Fruit fly (Drosophila melanogaster) whole organism, embryonic: ENCODE data around the gene Efhc1.1.
A peak's percentile ranks its signal among the peaks of the same experiment; 100 is the strongest.

Experiments
- CG10565 ChIP-seq: fragments of 200-800 bp; sonication (Bioruptor generic); optimal IDR thresholded peaks from 3 replicates; lab custom pipeline; 2016; ENCODE audit warnings: missing biosample characterization, mild to moderate bottlenecking, missing genetic modification characterization
- CG12071 ChIP-seq: fragments of 200-800 bp; sonication (Bioruptor generic); optimal IDR thresholded peaks from 3 replicates; lab custom pipeline; 2018; ENCODE audit warnings: missing biosample characterization, mild to moderate bottlenecking, missing genetic modification characterization
- CG13624 ChIP-seq: fragments of 200-800 bp; sonication (Bioruptor generic); optimal IDR thresholded peaks from 2 replicates; lab custom pipeline; 2016; ENCODE audit warnings: missing biosample characterization, missing genetic modification characterization
- CG1603 ChIP-seq: fragments of 200-800 bp; sonication (Bioruptor generic); optimal IDR thresholded peaks from 2 replicates; lab custom pipeline; 2019; ENCODE audit warnings: missing biosample characterization, mild to moderate bottlenecking, missing genetic modification characterization, moderate library complexity
- CG2116 ChIP-seq: fragments of 200-800 bp; sonication (Bioruptor generic); optimal IDR thresholded peaks from 3 replicates; lab custom pipeline; 2018; ENCODE audit warnings: missing biosample characterization, mild to moderate bottlenecking, missing genetic modification characterization
- CG2120 ChIP-seq: fragments of 200-800 bp; sonication (Bioruptor generic); optimal IDR thresholded peaks from 3 replicates; lab custom pipeline; 2016; ENCODE audit warnings: missing biosample characterization, missing genetic modification characterization
- CG2129 ChIP-seq: fragments of 200-800 bp; sonication (Bioruptor generic); IDR thresholded peaks from 2 replicates; pipeline ENCODE4 v1.3.6; 2022; ENCODE audit warnings: missing biosample characterization, missing genetic modification characterization; ENCODE audit not compliant: partially characterized antibody
- CG2202 ChIP-seq: fragments of 200-800 bp; sonication (Bioruptor generic); optimal IDR thresholded peaks from 2 replicates; lab custom pipeline; 2018; ENCODE audit warnings: missing biosample characterization, mild to moderate bottlenecking, missing genetic modification characterization
- CG30403 ChIP-seq: fragments of 200-800 bp; sonication (Bioruptor generic); optimal IDR thresholded peaks from 3 replicates; lab custom pipeline; 2016; ENCODE audit warnings: missing biosample characterization, missing genetic modification characterization
- CG30431 ChIP-seq: fragments of 200-800 bp; sonication (Bioruptor generic); optimal IDR thresholded peaks from 2 replicates; lab custom pipeline; 2017; ENCODE audit warnings: missing biosample characterization, missing genetic modification characterization
- CG34422 ChIP-seq: fragments of 200-800 bp; sonication (Bioruptor generic); IDR thresholded peaks from 3 replicates; pipeline ENCODE4 v1.3.6; 2022; ENCODE audit warnings: missing biosample characterization, missing genetic modification characterization
- CG4328 ChIP-seq: fragments of 200-800 bp; sonication (Bioruptor generic); optimal IDR thresholded peaks from 3 replicates; lab custom pipeline; 2017; ENCODE audit warnings: missing biosample characterization, missing genetic modification reagents, missing genetic modification characterization
- CG4617 ChIP-seq: fragments of 200-800 bp; sonication (Bioruptor generic); optimal IDR thresholded peaks from 3 replicates; lab custom pipeline; 2016; ENCODE audit warnings: missing biosample characterization, missing genetic modification characterization, borderline replicate concordance
- CG5180 ChIP-seq: fragments of 200-800 bp; sonication (Bioruptor generic); optimal IDR thresholded peaks from 3 replicates; lab custom pipeline; 2017; ENCODE audit warnings: missing biosample characterization, missing genetic modification characterization, mild to moderate bottlenecking, moderate library complexity, missing genetic modification reagents
- CG8290 ChIP-seq, 3 experiments: fragments of 200-800 bp; sonication (Bioruptor generic); optimal IDR thresholded peaks; 2 replicates each; lab custom pipeline; 2016 to 2019; ENCODE audit warnings: missing biosample characterization in 3 of 3, missing genetic modification characterization in 3 of 3, mild to moderate bottlenecking in 2 of 3, moderate library complexity in 1 of 3
- CG8924 ChIP-seq: fragments of 200-800 bp; optimal IDR thresholded peaks from 3 replicates; lab custom pipeline; 2019; ENCODE audit warnings: missing biosample characterization, mild to moderate bottlenecking, missing genetic modification characterization, moderate library complexity
- CG9797 ChIP-seq: fragments of 200-800 bp; sonication (Bioruptor generic); optimal IDR thresholded peaks from 3 replicates; lab custom pipeline; 2018; ENCODE audit warnings: missing biosample characterization, mild to moderate bottlenecking, missing genetic modification characterization
- CG9932 ChIP-seq: fragments of 200-800 bp; sonication (Bioruptor generic); IDR thresholded peaks from 2 replicates; pipeline ENCODE4 v1.3.6; 2022; ENCODE audit warnings: missing biosample characterization, missing genetic modification characterization
- CoRest ChIP-seq: fragments of 200-800 bp; sonication (Bioruptor generic); optimal IDR thresholded peaks from 3 replicates; lab custom pipeline; 2018; ENCODE audit warnings: missing biosample characterization, mild to moderate bottlenecking, missing genetic modification characterization, moderate library complexity
- Elba2 ChIP-seq: fragments of 200-800 bp; sonication (Bioruptor generic); optimal IDR thresholded peaks from 3 replicates; lab custom pipeline; 2016; ENCODE audit warnings: missing biosample characterization, missing genetic modification characterization
- Ets65A ChIP-seq: fragments of 200-800 bp; sonication (Bioruptor generic); peaks from one replicate; lab custom pipeline; 2016; ENCODE audit warnings: missing biosample characterization, missing genetic modification characterization
- HLH4C ChIP-seq: fragments of 200-800 bp; sonication (Bioruptor generic); IDR thresholded peaks from 3 replicates; pipeline ENCODE4 v1.3.6; 2022; ENCODE audit warnings: missing biosample characterization, missing genetic modification characterization; ENCODE audit not compliant: partially characterized antibody
- Hr3 ChIP-seq: fragments of 200-800 bp; sonication (Bioruptor generic); optimal IDR thresholded peaks from 3 replicates; lab custom pipeline; 2016; ENCODE audit warnings: missing biosample characterization, missing genetic modification characterization
- MESR4 ChIP-seq: fragments of 200-800 bp; sonication (Bioruptor generic); optimal IDR thresholded peaks from 2 replicates; lab custom pipeline; 2018; ENCODE audit warnings: missing biosample characterization, mild to moderate bottlenecking, missing genetic modification characterization, moderate library complexity
- Opbp ChIP-seq: fragments of 200-800 bp; sonication (Bioruptor generic); IDR thresholded peaks from 3 replicates; pipeline ENCODE4 v1.3.6; 2022; ENCODE audit warnings: missing biosample characterization, missing genetic modification characterization; ENCODE audit not compliant: partially characterized antibody
- Sin3A ChIP-seq: fragments of >200 bp; optimal IDR thresholded peaks from 2 replicates; lab custom pipeline; 2018
- Spps ChIP-seq: fragments of 200-800 bp; sonication (Bioruptor generic); optimal IDR thresholded peaks from 2 replicates; lab custom pipeline; 2018; ENCODE audit warnings: missing biosample characterization, mild to moderate bottlenecking, missing genetic modification characterization
- YL-1 ChIP-seq: fragments of 200-800 bp; sonication (Bioruptor generic); optimal IDR thresholded peaks from 3 replicates; lab custom pipeline; 2017; ENCODE audit warnings: missing biosample characterization, mild to moderate bottlenecking, missing genetic modification characterization
- az2 ChIP-seq: fragments of 200-800 bp; sonication (Bioruptor generic); optimal IDR thresholded peaks from 3 replicates; lab custom pipeline; 2016; ENCODE audit warnings: missing biosample characterization, missing genetic modification characterization
- bbx ChIP-seq: fragments of 200-800 bp; sonication (Bioruptor generic); IDR thresholded peaks from 2 replicates; pipeline ENCODE4 v1.3.6; 2022; ENCODE audit warnings: missing biosample characterization, missing genetic modification characterization; ENCODE audit not compliant: partially characterized antibody
- bigmax ChIP-seq: fragments of 200-800 bp; sonication (Bioruptor generic); optimal IDR thresholded peaks from 2 replicates; lab custom pipeline; 2018; ENCODE audit warnings: missing biosample characterization, mild to moderate bottlenecking, missing genetic modification characterization
- dan ChIP-seq: fragments of 200-800 bp; sonication (Bioruptor generic); IDR thresholded peaks from 2 replicates; pipeline ENCODE4 v1.3.6; 2022; ENCODE audit warnings: missing biosample characterization, missing genetic modification characterization
- dm ChIP-seq: fragments of 200-800 bp; sonication (Bioruptor generic); optimal IDR thresholded peaks from 3 replicates; lab custom pipeline; 2016; ENCODE audit warnings: missing biosample characterization, missing genetic modification characterization
- eve ChIP-seq, 2 experiments: fragments of >200 bp; optimal IDR thresholded peaks; 2 replicates each; lab custom pipeline; 2017; ENCODE audit warnings: missing biosample characterization in 2 of 2, missing genetic modification characterization in 2 of 2
- exex ChIP-seq: fragments of 200-800 bp; sonication (Bioruptor generic); optimal IDR thresholded peaks from 4 replicates; lab custom pipeline; 2018; ENCODE audit warnings: missing biosample characterization, mild to moderate bottlenecking, missing genetic modification characterization, moderate library complexity
- gfzf ChIP-seq: fragments of 200-800 bp; sonication (Bioruptor generic); optimal IDR thresholded peaks from 2 replicates; lab custom pipeline; 2016; ENCODE audit warnings: missing biosample characterization, mild to moderate bottlenecking, missing genetic modification characterization, moderate library complexity
- grau ChIP-seq: fragments of 200-800 bp; optimal IDR thresholded peaks from 3 replicates; lab custom pipeline; 2019; ENCODE audit warnings: missing biosample characterization, mild to moderate bottlenecking, missing genetic modification characterization, moderate library complexity
- kay ChIP-seq: fragments of 200-800 bp; sonication (Bioruptor generic); optimal IDR thresholded peaks from 2 replicates; lab custom pipeline; 2016; ENCODE audit warnings: missing biosample characterization, missing genetic modification characterization
- klu ChIP-seq: fragments of 200-800 bp; sonication (Bioruptor generic); IDR thresholded peaks from 2 replicates; pipeline ENCODE4 v1.3.6; 2022; ENCODE audit warnings: missing biosample characterization, missing genetic modification characterization
- mld ChIP-seq: fragments of 200-800 bp; sonication (Bioruptor generic); IDR thresholded peaks from 3 replicates; pipeline ENCODE4 v1.3.6; 2022; ENCODE audit warnings: missing biosample characterization, missing genetic modification characterization; ENCODE audit not compliant: partially characterized antibody
- nmo ChIP-seq: fragments of 200-800 bp; sonication (Bioruptor generic); optimal IDR thresholded peaks from 2 replicates; lab custom pipeline; 2018; ENCODE audit warnings: missing biosample characterization, mild to moderate bottlenecking, missing genetic modification characterization, moderate library complexity
- org-1 ChIP-seq: fragments of 200-800 bp; sonication (Bioruptor generic); optimal IDR thresholded peaks from 2 replicates; lab custom pipeline; 2017; ENCODE audit warnings: missing biosample characterization, missing genetic modification characterization
- ro ChIP-seq: fragments of 200-800 bp; sonication (Bioruptor generic); IDR thresholded peaks from 2 replicates; pipeline ENCODE4 v1.3.6; 2022; ENCODE audit warnings: missing biosample characterization, missing genetic modification characterization
- sna ChIP-seq: fragments of 200-800 bp; sonication (Bioruptor generic); IDR thresholded peaks from 2 replicates; pipeline ENCODE4 v1.3.6; 2022; ENCODE audit warnings: missing biosample characterization, missing genetic modification characterization; ENCODE audit not compliant: partially characterized antibody
- tup ChIP-seq: fragments of 200-800 bp; sonication (Bioruptor generic); optimal IDR thresholded peaks from 2 replicates; lab custom pipeline; 2016; ENCODE audit warnings: missing biosample characterization, mild to moderate bottlenecking, missing genetic modification characterization, moderate library complexity
- unc-4 ChIP-seq: fragments of 200-800 bp; sonication (Bioruptor generic); IDR thresholded peaks from 2 replicates; pipeline ENCODE4 v1.3.6; 2022; ENCODE audit warnings: missing biosample characterization, missing genetic modification characterization; ENCODE audit not compliant: partially characterized antibody
- vnd ChIP-seq: fragments of 200-800 bp; sonication (Bioruptor generic); IDR thresholded peaks from 3 replicates; pipeline ENCODE4 v1.3.6; 2022; ENCODE audit warnings: missing biosample characterization, missing genetic modification characterization; ENCODE audit not compliant: partially characterized antibody

Gene Efhc1.1

dm6 chrX:15746682-15747196 is 36.8 kb downstream of the Efhc1.1 start:
- peak; percentile 66 for TF ChIP-seq Sin3A
- TF ChIP-seq MESR4 (GFP tag; lab: Kevin White, UChicago), result peak; percentile 80
- no peak for TF ChIP-seq org-1 (GFP tag; lab: Kevin White, UChicago)
- no peak for TF ChIP-seq CG2202
- TF ChIP-seq exex, result no peak
- no peak for TF ChIP-seq CG12071
- TF ChIP-seq Elba2 (GFP tag; lab: Kevin White, UChicago), result peak; percentile 69
- TF ChIP-seq Spps (tag; lab: Kevin White, UChicago), result no peak
- peak; percentile 19; the same call in 1 of the 3 replicates for TF ChIP-seq Opbp (GFP tag; lab: Robert Waterston, UW)
- peak; percentile 76 for TF ChIP-seq kay (GFP tag; lab: Kevin White, UChicago)
- TF ChIP-seq unc-4, result 0 out of 2 replicates have a peak, but pooled peaks have one; percentile 9
- no peak for TF ChIP-seq CG8924 (tag; lab: Kevin White, UChicago)
- TF ChIP-seq CG10565 (GFP tag; lab: Kevin White, UChicago), result no peak
- TF ChIP-seq CG2129 (GFP tag; lab: Robert Waterston, UW), result no peak
- TF ChIP-seq CG34422 (GFP tag; lab: Robert Waterston, UW), result peak; percentile 50; the same call in 1 of the 3 replicates
- TF ChIP-seq bigmax (GFP tag; lab: Kevin White, UChicago), result peak; percentile 96
- peak; percentile 49 for TF ChIP-seq YL-1
- 0 out of 3 replicates have a peak, but pooled peaks have one; percentile 23 for TF ChIP-seq mld (GFP tag; lab: Robert Waterston, UW)
- no peak for TF ChIP-seq CG5180 (GFP tag; lab: Kevin White, UChicago)
- peak; percentile 55 for TF ChIP-seq CG4617 (GFP tag; lab: Kevin White, UChicago)
- peak; percentile 0 for TF ChIP-seq CG13624 (GFP tag; lab: Kevin White, UChicago)
- TF ChIP-seq dan (GFP tag; lab: Robert Waterston, UW), result no peak
- TF ChIP-seq dm (GFP tag; lab: Kevin White, UChicago), result peak; percentile 42
- TF ChIP-seq CG30431 (GFP tag; lab: Kevin White, UChicago), result no peak
- TF ChIP-seq CG9797 (GFP tag; lab: Kevin White, UChicago), result peak; percentile 8

dm6 chrX:15745905-15746681 is 37.4 kb downstream of the Efhc1.1 start, which contains the start of the genes CG8944 and CCT6:
CG8944 (minus strand) TSS chrX:15746231.
CCT6 (plus strand) TSS chrX:15746648.
- no peak for TF ChIP-seq sna (GFP tag; lab: Robert Waterston, UW)
- TF ChIP-seq Ets65A (GFP tag; lab: Kevin White, UChicago), result peak; percentile 81
- peak; percentile 50; the same call in 1 of the 3 replicates for TF ChIP-seq HLH4C (GFP tag; lab: Robert Waterston, UW)
- peak; percentile 45 for TF ChIP-seq CoRest
- TF ChIP-seq CG2116, result peak; percentile 96
- TF ChIP-seq CG8290 (GFP tag; optimal IDR thresholded peaks at IDR 0.05; lab: Kevin White, UChicago), result no peak
- no peak for TF ChIP-seq CG8290 (tag; optimal IDR thresholded peaks at IDR 0.05; lab: Kevin White, UChicago)
- TF ChIP-seq CG4328 (GFP tag; lab: Kevin White, UChicago), result peak; percentile 22
- peak; percentile 20 for TF ChIP-seq CG1603 (tag; lab: Kevin White, UChicago)
- TF ChIP-seq eve (GFP tag; optimal IDR thresholded peaks at IDR 0.05; lab: Kevin White, UChicago), result no peak
- TF ChIP-seq grau (tag; lab: Kevin White, UChicago), result peak; percentile 1
- peak; percentile 53 for TF ChIP-seq CG2120 (GFP tag; lab: Kevin White, UChicago)
- peak; percentile 45 for TF ChIP-seq gfzf (GFP tag; lab: Kevin White, UChicago)
- peak; percentile 29 for TF ChIP-seq nmo (GFP tag; lab: Kevin White, UChicago)
- peak; percentile 71 for TF ChIP-seq CG9932 (GFP tag; lab: Robert Waterston, UW)
- TF ChIP-seq vnd (GFP tag; lab: Robert Waterston, UW), result peak; percentile 35; the same call in 1 of the 3 replicates
- peak; percentile 31 for TF ChIP-seq CG30403 (GFP tag; lab: Kevin White, UChicago)
- TF ChIP-seq tup, result no peak
- no peak for TF ChIP-seq ro (GFP tag; lab: Robert Waterston, UW)
- TF ChIP-seq az2 (GFP tag; lab: Kevin White, UChicago), result peak; percentile 17
- TF ChIP-seq klu (GFP tag; lab: Robert Waterston, UW), result no peak
- TF ChIP-seq Hr3 (GFP tag; lab: Kevin White, UChicago), result peak; percentile 28
- peak; percentile 44; the same call in 1 of the 2 replicates for TF ChIP-seq bbx (GFP tag; lab: Robert Waterston, UW)
- peak; percentile 28 for TF ChIP-seq CG9797 (GFP tag; lab: Kevin White, UChicago)
